Worm (Caenorhabditis elegans) whole organism, early embryonic: ENCODE data around the gene decr-1.3.

ENCODE experiments used
- B0310.2 ChIP-seq: sonication (generic microtip); optimal IDR thresholded peaks from 2 replicates; lab custom pipeline; 2016; ENCODE audit warnings: mild to moderate bottlenecking, missing genetic modification characterization, missing compliant biosample characterization
- F13C5.2 ChIP-seq: sonication (generic microtip); optimal IDR thresholded peaks from 2 replicates; lab custom pipeline; 2017; ENCODE audit warnings: mild to moderate bottlenecking, missing genetic modification characterization, inconsistent platforms, missing compliant biosample characterization
- aly-1 ChIP-seq: sonication (generic microtip); optimal IDR thresholded peaks from 2 replicates; lab custom pipeline; 2016; ENCODE audit warnings: missing genetic modification characterization, missing compliant biosample characterization
- ama-1 ChIP-seq: fragments of 150-350 bp; optimal IDR thresholded peaks from 2 replicates; lab custom pipeline; 2014
- ceh-13 ChIP-seq: fragments of 200-800 bp; sonication (Bioruptor generic); optimal IDR thresholded peaks from 2 replicates; lab custom pipeline; 2018; ENCODE audit warnings: mild to moderate bottlenecking, missing genetic modification characterization, missing compliant biosample characterization
- ceh-36 ChIP-seq: sonication (generic microtip); optimal IDR thresholded peaks from 2 replicates; lab custom pipeline; 2016; ENCODE audit warnings: missing genetic modification characterization, inconsistent platforms, missing compliant biosample characterization
- ets-7 ChIP-seq: sonication (generic microtip); optimal IDR thresholded peaks from 2 replicates; lab custom pipeline; 2016; ENCODE audit warnings: missing genotype, missing genetic modification characterization, missing compliant biosample characterization
- flt-1 ChIP-seq: fragments of 200-800 bp; sonication (Bioruptor generic); IDR thresholded peaks from 2 replicates; pipeline ENCODE4 v1.3.6; 2022; ENCODE audit warnings: missing genetic modification characterization, missing compliant biosample characterization
- hmbx-1 ChIP-seq: sonication (generic microtip); optimal IDR thresholded peaks from 2 replicates; lab custom pipeline; 2016; ENCODE audit warnings: mild to moderate bottlenecking, missing genetic modification characterization, missing compliant biosample characterization
- hmg-4 ChIP-seq: fragments of 200-800 bp; sonication (Bioruptor generic); optimal IDR thresholded peaks from 2 replicates; lab custom pipeline; 2018; ENCODE audit warnings: mild to moderate bottlenecking, missing genetic modification characterization, missing compliant biosample characterization
- hnd-1 ChIP-seq: sonication (generic microtip); optimal IDR thresholded peaks from 2 replicates; lab custom pipeline; 2016; ENCODE audit warnings: missing genetic modification characterization, missing compliant biosample characterization
- pes-1 ChIP-seq: fragments of 200-800 bp; sonication (Bioruptor generic); IDR thresholded peaks from 2 replicates; pipeline ENCODE4 v1.3.6; 2022; ENCODE audit warnings: missing genetic modification reagents, missing genetic modification characterization, missing compliant biosample characterization
- scrt-1 ChIP-seq: fragments of 200-800 bp; sonication (Bioruptor generic); IDR thresholded peaks from 2 replicates; pipeline ENCODE4 v1.3.6; 2022; ENCODE audit warnings: missing genetic modification characterization, missing compliant biosample characterization
- sea-1 ChIP-seq: fragments of 200-800 bp; sonication (Bioruptor generic); conservative IDR thresholded peaks from 2 replicates; pipeline ENCODE4 v1.3.6; 2022; ENCODE audit warnings: missing genetic modification characterization, missing compliant biosample characterization
- tbx-11 ChIP-seq: fragments of 200-800 bp; sonication (Bioruptor generic); IDR thresholded peaks from 2 replicates; pipeline ENCODE4 v1.3.6; 2022; ENCODE audit warnings: missing genetic modification characterization, missing compliant biosample characterization
- tbx-37 ChIP-seq: fragments of 200-800 bp; sonication (Bioruptor generic); conservative IDR thresholded peaks from 2 replicates; pipeline ENCODE4 v1.3.6; 2022; ENCODE audit warnings: missing genetic modification reagents, missing genetic modification characterization, missing compliant biosample characterization
- tra-4 ChIP-seq: sonication (generic microtip); optimal IDR thresholded peaks from 2 replicates; lab custom pipeline; 2017; ENCODE audit warnings: missing genetic modification characterization, missing compliant biosample characterization

The decr-1.3 gene

ce11 chrII:8173449-8173848, at the start of gene decr-1.3, which contains the start of gene T05C12.1:
Gene decr-1.3, minus strand, starts transcription at chrII:8173549.
Gene T05C12.1, plus strand, starts transcription at chrII:8173680.
- TF ChIP-seq aly-1 (no peak), pes-1 (GFP tag; lab: Robert Waterston, UW) (no peak), sea-1 (no peak), ceh-36 (tag; lab: Kevin White, UChicago) (no peak), B0310.2 (tag; lab: Kevin White, UChicago) (no peak), ceh-13 (GFP tag; lab: Kevin White, UChicago) (no peak), hnd-1 (tag; lab: Kevin White, UChicago) (no peak), tra-4 (no peak), flt-1 (GFP tag; lab: Robert Waterston, UW) (no peak), ets-7 (no peak), hmg-4 (GFP tag; lab: Kevin White, UChicago) (no peak), F13C5.2 (tag; lab: Kevin White, UChicago) (no peak), tbx-37 (GFP tag; lab: Robert Waterston, UW) (no peak)

- TF ChIP-seq flt-1 (GFP tag; lab: Robert Waterston, UW), result 0 out of 2 replicates have a peak, but pooled peaks have one; percentile 34
- no peak for TF ChIP-seq B0310.2 (tag; lab: Kevin White, UChicago)
- TF ChIP-seq ceh-13 (GFP tag; lab: Kevin White, UChicago), result no peak
- no peak for TF ChIP-seq tra-4
- TF ChIP-seq sea-1, result 0 out of 2 replicates have a peak, but pooled peaks have one; percentile 55
- no peak for TF ChIP-seq F13C5.2 (tag; lab: Kevin White, UChicago)
- TF ChIP-seq ama-1 (lab: Kevin White, UChicago), result peak; percentile 80
- TF ChIP-seq hmg-4 (GFP tag; lab: Kevin White, UChicago), result peak; percentile 61
These were observed 49.1 kb upstream of the decr-1.3 start, which contains the start of gene dab-1 for ce11 chrII:8222309-8223065. Gene dab-1, plus strand, starts transcription at chrII:8222386.

- TF ChIP-seq F13C5.2 (tag; lab: Kevin White, UChicago) (no peak), aly-1 (no peak), ama-1 (lab: Kevin White, UChicago) (no peak), hmg-4 (GFP tag; lab: Kevin White, UChicago) (no peak), scrt-1 (GFP tag; lab: Robert Waterston, UW) (no peak), ets-7 (no peak), tbx-11 (GFP tag; lab: Robert Waterston, UW) (no peak), tra-4 (no peak), ceh-13 (GFP tag; lab: Kevin White, UChicago) (no peak), B0310.2 (tag; lab: Kevin White, UChicago) (no peak), sea-1 (no peak), hnd-1 (tag; lab: Kevin White, UChicago) (no peak), ceh-36 (tag; lab: Kevin White, UChicago) (no peak), pes-1 (GFP tag; lab: Robert Waterston, UW) (no peak), flt-1 (GFP tag; lab: Robert Waterston, UW) (no peak), hmbx-1 (tag; lab: Kevin White, UChicago) (no peak), tbx-37 (GFP tag; lab: Robert Waterston, UW) (no peak)
These were observed 46.9 kb upstream of the decr-1.3 start for ce11 chrII:8220267-8220666.

ce11 chrII:8218266-8218665, 44.9 kb upstream of the decr-1.3 start:
- TF ChIP-seq pes-1 (GFP tag; lab: Robert Waterston, UW), result no peak
- TF ChIP-seq hmbx-1 (tag; lab: Kevin White, UChicago), result no peak
- TF ChIP-seq aly-1, result no peak
- no peak for TF ChIP-seq tbx-37 (GFP tag; lab: Robert Waterston, UW)
- no peak for TF ChIP-seq ceh-13 (GFP tag; lab: Kevin White, UChicago)
- TF ChIP-seq scrt-1 (GFP tag; lab: Robert Waterston, UW), result no peak
- TF ChIP-seq hmg-4 (GFP tag; lab: Kevin White, UChicago), result no peak
- TF ChIP-seq F13C5.2 (tag; lab: Kevin White, UChicago), result no peak
- TF ChIP-seq ets-7, result no peak
- no peak for TF ChIP-seq sea-1
- no peak for TF ChIP-seq ceh-36 (tag; lab: Kevin White, UChicago)
- no peak for TF ChIP-seq B0310.2 (tag; lab: Kevin White, UChicago)
- no peak for TF ChIP-seq tbx-11 (GFP tag; lab: Robert Waterston, UW)
- no peak for TF ChIP-seq hnd-1 (tag; lab: Kevin White, UChicago)
- no peak for TF ChIP-seq tra-4
- no peak for TF ChIP-seq flt-1 (GFP tag; lab: Robert Waterston, UW)
- TF ChIP-seq ama-1 (lab: Kevin White, UChicago), result no peak

- TF ChIP-seq hmg-4 (GFP tag; lab: Kevin White, UChicago), result no peak
- TF ChIP-seq F13C5.2 (tag; lab: Kevin White, UChicago), result no peak
- no peak for TF ChIP-seq tra-4
- no peak for TF ChIP-seq ets-7
- TF ChIP-seq ama-1 (lab: Kevin White, UChicago), result no peak
- no peak for TF ChIP-seq flt-1 (GFP tag; lab: Robert Waterston, UW)
- no peak for TF ChIP-seq aly-1
- TF ChIP-seq pes-1 (GFP tag; lab: Robert Waterston, UW), result no peak
- TF ChIP-seq ceh-36 (tag; lab: Kevin White, UChicago), result no peak
- no peak for TF ChIP-seq sea-1
- TF ChIP-seq tbx-11 (GFP tag; lab: Robert Waterston, UW), result no peak
- TF ChIP-seq ceh-13 (GFP tag; lab: Kevin White, UChicago), result no peak
- no peak for TF ChIP-seq hmbx-1 (tag; lab: Kevin White, UChicago)
- no peak for TF ChIP-seq hnd-1 (tag; lab: Kevin White, UChicago)
- TF ChIP-seq tbx-37 (GFP tag; lab: Robert Waterston, UW), result no peak
- no peak for TF ChIP-seq B0310.2 (tag; lab: Kevin White, UChicago)
- TF ChIP-seq scrt-1 (GFP tag; lab: Robert Waterston, UW), result no peak
These were observed 43.6 kb upstream of the decr-1.3 start, which contains the start of gene ifg-1 for ce11 chrII:8216922-8217321. Gene ifg-1, plus strand, starts transcription at chrII:8217222.

ce11 chrII:8216433-8216832, 43.1 kb upstream of the decr-1.3 start, which contains the start of gene M110.3:
Gene M110.3, minus strand, starts transcription at chrII:8216616.
- no peak for TF ChIP-seq hmg-4 (GFP tag; lab: Kevin White, UChicago)
- TF ChIP-seq pes-1 (GFP tag; lab: Robert Waterston, UW), result no peak
- no peak for TF ChIP-seq hmbx-1 (tag; lab: Kevin White, UChicago)
- no peak for TF ChIP-seq ama-1 (lab: Kevin White, UChicago)
- no peak for TF ChIP-seq ceh-36 (tag; lab: Kevin White, UChicago)
- no peak for TF ChIP-seq scrt-1 (GFP tag; lab: Robert Waterston, UW)
- no peak for TF ChIP-seq ceh-13 (GFP tag; lab: Kevin White, UChicago)
